Worm (Caenorhabditis elegans) whole organism, L2 larva: ENCODE measurements around the gene tif-1A.

Experiments
- C34F6.9 ChIP-seq: fragments of 150-350 bp; optimal IDR thresholded peaks from 2 replicates; lab custom pipeline; 2014; ENCODE audit warnings: missing biosample characterization, missing genetic modification characterization
- F13H6.1 ChIP-seq: sonication (generic microtip); optimal IDR thresholded peaks from 2 replicates; lab custom pipeline; 2016; ENCODE audit warnings: missing genetic modification characterization, missing compliant biosample characterization
- R02D3.7 ChIP-seq: fragments of 150-350 bp; optimal IDR thresholded peaks from 2 replicates; lab custom pipeline; 2014; ENCODE audit warnings: missing biosample characterization, missing genetic modification characterization
- Y55F3AM.14 ChIP-seq: fragments of 200-800 bp; sonication (Bioruptor generic); optimal IDR thresholded peaks from 2 replicates; lab custom pipeline; 2018; ENCODE audit warnings: mild to moderate bottlenecking, missing genetic modification characterization, missing compliant biosample characterization
- ZK546.5 ChIP-seq: sonication (generic microtip); optimal IDR thresholded peaks from 2 replicates; lab custom pipeline; 2017; ENCODE audit warnings: missing biosample characterization, missing genetic modification characterization
- alr-1 ChIP-seq: fragments of 150-350 bp; optimal IDR thresholded peaks from 2 replicates; lab custom pipeline; 2014; ENCODE audit warnings: missing biosample characterization, missing genetic modification characterization
- aly-2 ChIP-seq: fragments of 150-350 bp; optimal IDR thresholded peaks from 2 replicates; lab custom pipeline; 2014; ENCODE audit warnings: missing biosample characterization, missing genetic modification characterization
- ama-1 ChIP-seq: fragments of 150-350 bp; optimal IDR thresholded peaks from 2 replicates; lab custom pipeline; 2018; ENCODE audit warnings: inconsistent platforms
- blmp-1 ChIP-seq: sonication (generic microtip); optimal IDR thresholded peaks from 2 replicates; lab custom pipeline; 2017; ENCODE audit warnings: missing genetic modification characterization, mild to moderate bottlenecking, missing compliant biosample characterization, antibody characterized with exemption, moderate library complexity; ENCODE audit not compliant: insufficient read depth
- ceh-16 ChIP-seq: fragments of 150-350 bp; optimal IDR thresholded peaks from 2 replicates; lab custom pipeline; 2014; ENCODE audit warnings: missing biosample characterization, missing genetic modification characterization
- ceh-82 ChIP-seq: fragments of 150-350 bp; optimal IDR thresholded peaks from 2 replicates; lab custom pipeline; 2014; ENCODE audit warnings: missing biosample characterization, missing genetic modification characterization
- crh-2 ChIP-seq: sonication (generic microtip); optimal IDR thresholded peaks from 2 replicates; lab custom pipeline; 2017; ENCODE audit warnings: missing biosample characterization, missing genetic modification characterization
- dmd-4 ChIP-seq: sonication (generic microtip); optimal IDR thresholded peaks from 2 replicates; lab custom pipeline; 2017; ENCODE audit warnings: missing biosample characterization, missing genetic modification characterization
- egl-27 ChIP-seq: sonication (generic microtip); optimal IDR thresholded peaks from 3 replicates; lab custom pipeline; 2017; ENCODE audit warnings: missing biosample characterization, missing genetic modification reagents, missing genetic modification characterization
- elt-1 ChIP-seq: fragments of 150-350 bp; optimal IDR thresholded peaks from 2 replicates; lab custom pipeline; 2014; ENCODE audit warnings: missing biosample characterization, missing genetic modification characterization
- elt-3 ChIP-seq: sonication (generic microtip); optimal IDR thresholded peaks from 2 replicates; lab custom pipeline; 2017; ENCODE audit warnings: missing biosample characterization, missing genetic modification characterization
- fos-1 ChIP-seq: fragments of 150-350 bp; optimal IDR thresholded peaks from 2 replicates; lab custom pipeline; 2014; ENCODE audit warnings: missing biosample characterization, missing genetic modification characterization
- gmeb-1 ChIP-seq: fragments of 150-350 bp; optimal IDR thresholded peaks from 2 replicates; lab custom pipeline; 2014; ENCODE audit warnings: missing biosample characterization, missing genetic modification characterization
- lin-11 ChIP-seq: fragments of 150-350 bp; sonication (generic microtip); optimal IDR thresholded peaks from 2 replicates; lab custom pipeline; 2014; ENCODE audit warnings: missing biosample characterization, missing genetic modification characterization, inconsistent platforms, mixed read lengths
- lin-13 ChIP-seq: fragments of 150-350 bp; optimal IDR thresholded peaks from 2 replicates; lab custom pipeline; 2014; ENCODE audit warnings: missing biosample characterization, missing genetic modification reagents, missing genetic modification characterization
- lin-39 ChIP-seq: fragments of 150-350 bp; optimal IDR thresholded peaks from 2 replicates; lab custom pipeline; 2014; ENCODE audit warnings: missing biosample characterization, missing genetic modification reagents, missing genetic modification characterization
- lsy-2 ChIP-seq, 2 experiments: fragments of 150-350 bp in 1 of 2; sonication (generic microtip) in 1 of 2; optimal IDR thresholded peaks; 2 replicates each; lab custom pipeline; 2014 to 2017; ENCODE audit warnings: missing biosample characterization in 2 of 2, missing genetic modification characterization in 2 of 2
- mab-5 ChIP-seq: fragments of 150-350 bp; optimal IDR thresholded peaks from 2 replicates; lab custom pipeline; 2014; ENCODE audit warnings: missing biosample characterization, missing genetic modification characterization
- mbf-1 ChIP-seq: sonication (generic microtip); optimal IDR thresholded peaks from 2 replicates; lab custom pipeline; 2017; ENCODE audit warnings: missing biosample characterization, missing genetic modification characterization
- mdl-1 ChIP-seq, 2 experiments: fragments of 150-350 bp in 1 of 2; sonication (generic microtip) in 1 of 2; optimal IDR thresholded peaks; 2 replicates each; lab custom pipeline; 2017; ENCODE audit warnings: missing biosample characterization in 2 of 2, missing genetic modification characterization in 2 of 2
- nhr-10 ChIP-seq: sonication (generic microtip); optimal IDR thresholded peaks from 2 replicates; lab custom pipeline; 2017; ENCODE audit warnings: missing biosample characterization, missing genetic modification characterization
- nhr-11 ChIP-seq: fragments of 150-350 bp; optimal IDR thresholded peaks from 2 replicates; lab custom pipeline; 2014; ENCODE audit warnings: missing biosample characterization, missing genetic modification characterization
- nhr-12 ChIP-seq: fragments of 150-350 bp; optimal IDR thresholded peaks from 2 replicates; lab custom pipeline; 2014; ENCODE audit warnings: missing biosample characterization, missing genetic modification characterization
- nhr-129 ChIP-seq: fragments of 150-350 bp; optimal IDR thresholded peaks from 2 replicates; lab custom pipeline; 2014; ENCODE audit warnings: missing biosample characterization, missing genetic modification characterization
- nhr-21 ChIP-seq: fragments of 150-350 bp; optimal IDR thresholded peaks from 2 replicates; lab custom pipeline; 2014; ENCODE audit warnings: missing biosample characterization, missing genetic modification characterization
- nhr-23 ChIP-seq: fragments of 150-350 bp; optimal IDR thresholded peaks from 2 replicates; lab custom pipeline; 2014; ENCODE audit warnings: missing biosample characterization, missing genetic modification reagents, missing genetic modification characterization
- nhr-237 ChIP-seq: fragments of 150-350 bp; optimal IDR thresholded peaks from 2 replicates; lab custom pipeline; 2014; ENCODE audit warnings: missing biosample characterization, missing genetic modification characterization
- nhr-25 ChIP-seq: fragments of 150-350 bp; sonication (generic microtip); optimal IDR thresholded peaks from 3 replicates; lab custom pipeline; 2014; ENCODE audit warnings: missing biosample characterization, missing genetic modification characterization
- nhr-6 ChIP-seq: fragments of 150-350 bp; optimal IDR thresholded peaks from 2 replicates; lab custom pipeline; 2014; ENCODE audit warnings: missing biosample characterization, missing genetic modification characterization
- nhr-77 ChIP-seq: fragments of 150-350 bp; optimal IDR thresholded peaks from 2 replicates; lab custom pipeline; 2014; ENCODE audit warnings: missing biosample characterization, missing genetic modification characterization
- peb-1 ChIP-seq: fragments of 150-350 bp; optimal IDR thresholded peaks from 2 replicates; lab custom pipeline; 2014; ENCODE audit warnings: missing biosample characterization, missing genetic modification characterization
- sem-4 ChIP-seq: fragments of 150-350 bp; optimal IDR thresholded peaks from 2 replicates; lab custom pipeline; 2014; ENCODE audit warnings: missing biosample characterization, missing genetic modification reagents, missing genetic modification characterization
- skn-1 ChIP-seq: sonication (generic microtip); optimal IDR thresholded peaks from 2 replicates; lab custom pipeline; 2017; ENCODE audit warnings: missing biosample characterization, missing genetic modification characterization
- sma-3 ChIP-seq: sonication (generic microtip); optimal IDR thresholded peaks from 2 replicates; lab custom pipeline; 2016; ENCODE audit warnings: missing genetic modification reagents, missing genetic modification characterization, missing compliant biosample characterization
- sma-9 ChIP-seq, 2 experiments: fragments of 150-350 bp in 1 of 2; sonication (generic microtip) in 1 of 2; optimal IDR thresholded peaks; 2 replicates each; lab custom pipeline; 2014 to 2016; ENCODE audit warnings: missing genetic modification characterization in 2 of 2, mild to moderate bottlenecking in 1 of 2, missing biosample characterization in 1 of 2, missing compliant biosample characterization in 1 of 2, missing genetic modification reagents in 1 of 2, moderate library complexity in 1 of 2
- snpc-4 ChIP-seq: fragments of 150-350 bp; optimal IDR thresholded peaks from 2 replicates; lab custom pipeline; 2014; ENCODE audit warnings: missing biosample characterization, missing genetic modification characterization
- unc-39 ChIP-seq: fragments of 150-350 bp; optimal IDR thresholded peaks from 2 replicates; lab custom pipeline; 2014; ENCODE audit warnings: missing biosample characterization, missing genetic modification characterization
- unc-55 ChIP-seq: fragments of 150-350 bp; sonication (generic microtip); optimal IDR thresholded peaks from 3 replicates; lab custom pipeline; 2014; ENCODE audit warnings: missing biosample characterization, missing genetic modification reagents, missing genetic modification characterization
- unc-62 ChIP-seq: fragments of 150-350 bp; optimal IDR thresholded peaks from 2 replicates; lab custom pipeline; 2014; ENCODE audit warnings: missing biosample characterization, missing genetic modification reagents, missing genetic modification characterization
- zag-1 ChIP-seq: fragments of 150-350 bp; optimal IDR thresholded peaks from 2 replicates; lab custom pipeline; 2014; ENCODE audit warnings: missing biosample characterization, missing genetic modification characterization
- ztf-1 ChIP-seq: fragments of 200-800 bp; sonication (Bioruptor generic); conservative IDR thresholded peaks from 2 replicates; pipeline ENCODE4 v1.3.6; 2022; ENCODE audit warnings: missing genetic modification characterization, missing compliant biosample characterization
- ztf-11 ChIP-seq: sonication (generic microtip); optimal IDR thresholded peaks from 2 replicates; lab custom pipeline; 2017; ENCODE audit warnings: missing biosample characterization, missing genetic modification characterization
- ztf-4 ChIP-seq: fragments of 150-350 bp; optimal IDR thresholded peaks from 2 replicates; lab custom pipeline; 2014; ENCODE audit warnings: missing biosample characterization, missing genetic modification characterization

Gene tif-1A

DNA sequence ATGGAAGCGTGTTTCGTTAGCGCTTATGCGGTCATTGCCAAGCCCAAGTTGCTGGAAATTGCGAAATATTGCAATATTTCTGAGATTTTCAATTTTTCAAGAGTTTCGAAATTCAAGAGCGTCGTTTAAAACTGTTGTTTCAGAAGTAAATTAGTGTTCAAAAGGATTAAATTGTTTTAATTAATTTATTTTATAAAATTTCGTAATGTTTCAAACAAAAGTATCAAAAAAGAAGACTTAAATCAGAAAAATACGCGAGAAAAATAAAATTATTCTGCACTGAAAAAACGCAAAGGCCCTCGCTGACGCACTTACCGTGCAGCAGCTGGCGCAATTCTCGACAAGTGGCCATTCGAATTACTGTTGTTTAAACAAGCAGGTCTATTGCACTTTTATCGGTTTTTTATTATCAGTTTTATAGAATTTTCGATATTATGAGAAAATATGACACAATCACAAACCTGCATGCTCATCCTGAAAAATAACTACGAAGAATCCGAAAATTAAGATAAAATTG, at the start of gene tif-1A:
Gene tif-1A, minus strand, starts transcription at position 51 of the 517 bp plus-strand sequence.
- TF ChIP-seq snpc-4 (peak; percentile 73), dmd-4 (no peak), sma-3 (GFP tag; lab: Kevin White, UChicago) (peak; percentile 85), unc-39 (tag; lab: Kevin White, UChicago) (no peak), crh-2 (tag; lab: Kevin White, UChicago) (peak; percentile 75), nhr-21 (tag; lab: Kevin White, UChicago) (peak; percentile 72), lsy-2 (tag; optimal IDR thresholded peaks at IDR 0.05; lab: Kevin White, UChicago) (peak; percentile 81 to 92), ama-1 (lab: Kevin White, UChicago) (no peak), R02D3.7 (tag; lab: Kevin White, UChicago) (no peak), lin-39 (tag; lab: Kevin White, UChicago) (no peak), ZK546.5 (tag; lab: Kevin White, UChicago) (no peak), sem-4 (peak; percentile 49), nhr-12 (peak; percentile 23), aly-2 (tag; lab: Kevin White, UChicago) (no peak), nhr-77 (tag; lab: Kevin White, UChicago) (peak; percentile 15), C34F6.9 (tag; lab: Kevin White, UChicago) (peak; percentile 90), nhr-11 (tag; lab: Kevin White, UChicago) (no peak), F13H6.1 (peak; percentile 84), ceh-82 (tag; lab: Kevin White, UChicago) (no peak), sma-9 (GFP tag; optimal IDR thresholded peaks at IDR 0.05; lab: Kevin White, UChicago) (peak; percentile 85), sma-9 (tag; optimal IDR thresholded peaks at IDR 0.05; lab: Kevin White, UChicago) (no peak), ceh-16 (tag; lab: Kevin White, UChicago) (no peak), egl-27 (tag; lab: Kevin White, UChicago) (peak; percentile 20), ztf-4 (no peak), mbf-1 (tag; lab: Kevin White, UChicago) (no peak), blmp-1 (tag; lab: Kevin White, UChicago) (peak; percentile 34), alr-1 (tag; lab: Kevin White, UChicago) (no peak), mab-5 (peak; percentile 70), unc-55 (peak; percentile 82), elt-1 (tag; lab: Kevin White, UChicago) (no peak), mdl-1 (tag; optimal IDR thresholded peaks at IDR 0.05; lab: Kevin White, UChicago) (peak in 1 of 2 experiments; percentile 9), nhr-25 (tag; lab: Kevin White, UChicago) (peak; percentile 67), nhr-129 (peak; percentile 57), Y55F3AM.14 (GFP tag; lab: Kevin White, UChicago) (peak; percentile 6), nhr-23 (tag; lab: Kevin White, UChicago) (no peak), lin-13 (peak; percentile 73), unc-62 (GFP tag; lab: Kevin White, UChicago) (no peak), nhr-6 (tag; lab: Kevin White, UChicago) (peak; percentile 21), ztf-1 (GFP tag; lab: Robert Waterston, UW) (no peak), nhr-10 (tag; lab: Kevin White, UChicago) (peak; percentile 12), zag-1 (tag; lab: Kevin White, UChicago) (peak; percentile 19), elt-3 (tag; lab: Kevin White, UChicago) (no peak), ztf-11 (tag; lab: Kevin White, UChicago) (no peak), peb-1 (no peak), gmeb-1 (tag; lab: Kevin White, UChicago) (peak; percentile 90), fos-1 (tag; lab: Kevin White, UChicago) (peak; percentile 96), nhr-237 (tag; lab: Kevin White, UChicago) (no peak), lin-11 (tag; lab: Kevin White, UChicago) (peak; percentile 8), skn-1 (tag; lab: Kevin White, UChicago) (peak; percentile 61)
